Worm (Caenorhabditis elegans): Measurements from ENCODE around the gene Y46G5A.23.

Gene Y46G5A.23

ce11 chrII:12813253-12813652 lies 15.5 kb downstream of the Y46G5A.23 start (continued):
- TF ChIP-seq hmg-20 (GFP tag; IDR thresholded peaks at IDR 0.05), result no peak

ce11 chrII:12810709-12811108 lies 18.1 kb downstream of the Y46G5A.23 start, which contains the start of gene Y46G5A.20:
TSS of gene Y46G5A.20 (plus strand) at chrII:12811009.
- no peak for TF ChIP-seq pbrm-1 (GFP tag; IDR thresholded peaks at IDR 0.05)
- no peak for TF ChIP-seq cebp-1 (GFP tag; IDR thresholded peaks at IDR 0.05)
- peak; percentile 42 for TF ChIP-seq cebp-1 (tag; optimal IDR thresholded peaks at IDR 0.05)
- no peak for TF ChIP-seq aptf-3 (GFP tag; IDR thresholded peaks at IDR 0.05)
- TF ChIP-seq ztf-6 (GFP tag; IDR thresholded peaks at IDR 0.05), result no peak
- no peak for TF ChIP-seq hmg-20 (GFP tag; IDR thresholded peaks at IDR 0.05)
- no peak for TF ChIP-seq lin-26 (GFP tag; IDR thresholded peaks at IDR 0.05)
- no peak for TF ChIP-seq F57A8.1 (GFP tag; optimal IDR thresholded peaks at IDR 0.05)
- no peak for TF ChIP-seq F23B12.7 (tag; optimal IDR thresholded peaks at IDR 0.05; ENCODE audit: insufficient read depth)

- no peak for TF ChIP-seq sea-2 (GFP tag; IDR thresholded peaks at IDR 0.05)
- TF ChIP-seq cebp-1 (GFP tag; IDR thresholded peaks at IDR 0.05), result peak; percentile 71; the same call in 1 of the 2 replicates
- peak; percentile 94 for TF ChIP-seq cebp-1 (tag; optimal IDR thresholded peaks at IDR 0.05)
Observed at ce11 chrII:12809725-12810124, 19.0 kb downstream of the Y46G5A.23 start.

DNA sequence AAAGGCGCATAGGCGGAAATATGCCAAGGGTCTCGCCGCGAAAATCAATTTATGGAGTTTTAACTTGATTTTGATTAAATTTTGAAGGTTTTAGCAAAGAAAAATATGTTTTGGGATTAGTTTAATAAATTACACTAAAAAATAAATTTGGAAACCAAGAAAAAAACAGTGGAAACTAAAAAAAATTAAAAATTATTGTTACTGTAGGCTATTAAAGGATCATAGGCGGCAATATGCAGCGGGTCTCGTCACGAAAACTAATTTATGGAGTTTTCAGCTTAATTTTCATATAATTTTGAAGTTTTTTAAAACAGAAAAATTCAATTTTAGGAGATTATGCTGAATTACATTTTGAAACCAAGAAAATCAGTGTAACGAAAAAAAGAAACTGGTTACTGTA lies 20.0 kb downstream of the Y46G5A.23 start:
- TF ChIP-seq ztf-18 (tag; optimal IDR thresholded peaks at IDR 0.05), result no peak
- TF ChIP-seq tbp1 (GFP tag; optimal IDR thresholded peaks at IDR 0.05), result peak; percentile 17
- TF ChIP-seq mcd-1 (GFP tag; IDR thresholded peaks at IDR 0.05), result 0 out of 2 replicates have a peak, but pooled peaks have one; percentile 17
- TF ChIP-seq pbrm-1 (GFP tag; IDR thresholded peaks at IDR 0.05), result 0 out of 2 replicates have a peak, but pooled peaks have one; percentile 15
- TF ChIP-seq ZK185.1 (tag; optimal IDR thresholded peaks at IDR 0.05; ENCODE audit: poor library complexity, severe bottlenecking), result no peak
- peak; percentile 90 for TF ChIP-seq madf-6 (GFP tag; IDR thresholded peaks at IDR 0.05)
- peak; percentile 13 for TF ChIP-seq him-1 (tag; optimal IDR thresholded peaks at IDR 0.05)
- no peak for TF ChIP-seq nhr-80 (tag; optimal IDR thresholded peaks at IDR 0.05)
- TF ChIP-seq F57C9.4 (tag; optimal IDR thresholded peaks at IDR 0.05), result no peak
- peak; percentile 79 for TF ChIP-seq madf-8 (GFP tag; conservative IDR thresholded peaks at IDR 0.05)
- TF ChIP-seq hmg-1.2 (GFP tag; IDR thresholded peaks at IDR 0.05), result 0 out of 2 replicates have a peak, but pooled peaks have one; percentile 7
- peak; percentile 99 for TF ChIP-seq lsl-1 (GFP tag; optimal IDR thresholded peaks at IDR 0.05)
- peak; percentile 93 for TF ChIP-seq F33H1.4 (GFP tag; IDR thresholded peaks at IDR 0.05)
- TF ChIP-seq ceh-91 (GFP tag; IDR thresholded peaks at IDR 0.05), result peak; percentile 63; the same call in 1 of the 2 replicates
- peak; percentile 14 for TF ChIP-seq unc-130 (GFP tag; optimal IDR thresholded peaks at IDR 0.05)
- TF ChIP-seq lin-54 (GFP tag; optimal IDR thresholded peaks at IDR 0.05), result peak; percentile 27
- no peak for TF ChIP-seq atf-7 (tag; optimal IDR thresholded peaks at IDR 0.05)
- TF ChIP-seq xnd-1 (tag; optimal IDR thresholded peaks at IDR 0.05), result peak; percentile 92
- 0 out of 2 replicates have a peak, but pooled peaks have one; percentile 36 for TF ChIP-seq ekl-4 (GFP tag; IDR thresholded peaks at IDR 0.05)
- peak; percentile 30 for TF ChIP-seq efl-1 (GFP tag; optimal IDR thresholded peaks at IDR 0.05)
- no peak for TF ChIP-seq aptf-2 (GFP tag; conservative IDR thresholded peaks at IDR 0.05)
- no peak for TF ChIP-seq madf-3 (GFP tag; IDR thresholded peaks at IDR 0.05)
- peak; percentile 22; the same call in 1 of the 2 replicates for TF ChIP-seq D2030.7 (GFP tag; IDR thresholded peaks at IDR 0.05)
- TF ChIP-seq snpc-4 (GFP tag; optimal IDR thresholded peaks at IDR 0.05), result no peak
- peak in 1 of 4 experiments; percentile 15 for TF ChIP-seq snpc-4 (tag; optimal IDR thresholded peaks at IDR 0.05)
- TF ChIP-seq nhr-27 (tag; optimal IDR thresholded peaks at IDR 0.05), result no peak
- TF ChIP-seq dpff-1 (tag; optimal IDR thresholded peaks at IDR 0.05), result no peak
- TF ChIP-seq snpc-3.4 (tag; optimal IDR thresholded peaks at IDR 0.05), result peak; percentile 40
- peak; percentile 20 for TF ChIP-seq F49E8.2 (tag; optimal IDR thresholded peaks at IDR 0.05; ENCODE audit: insufficient read depth)
- no peak for TF ChIP-seq rcor-1 (GFP tag; IDR thresholded peaks at IDR 0.05)
